Worm (Caenorhabditis elegans): ENCODE measurements around the gene dlc-1.

Gene dlc-1

DNA sequence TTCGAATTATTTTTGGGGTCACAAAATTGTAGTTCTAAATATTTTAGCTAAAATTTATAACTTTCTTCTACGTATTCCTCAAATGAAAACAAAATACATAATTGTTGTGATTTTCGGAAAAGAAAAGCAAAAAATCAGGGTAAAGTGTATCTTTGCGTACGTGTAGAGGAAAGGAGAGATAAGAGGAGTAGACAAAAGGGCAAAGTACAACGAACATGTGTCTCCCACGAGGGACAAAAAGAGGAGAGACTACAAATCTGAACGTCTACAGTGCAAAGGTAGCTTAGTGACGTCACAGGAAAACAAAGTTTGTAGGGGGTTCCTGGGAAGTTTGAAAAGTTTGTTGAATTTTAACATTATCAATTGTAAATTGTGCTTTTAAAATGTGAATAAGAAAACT lies 16.1 kb downstream of the dlc-1 start:
- TF ChIP-seq him-1 (tag; optimal IDR thresholded peaks at IDR 0.05) (no peak), dao-5 (tag; optimal IDR thresholded peaks at IDR 0.05) (no peak), W03F9.2 (tag; optimal IDR thresholded peaks at IDR 0.05) (no peak)

DNA sequence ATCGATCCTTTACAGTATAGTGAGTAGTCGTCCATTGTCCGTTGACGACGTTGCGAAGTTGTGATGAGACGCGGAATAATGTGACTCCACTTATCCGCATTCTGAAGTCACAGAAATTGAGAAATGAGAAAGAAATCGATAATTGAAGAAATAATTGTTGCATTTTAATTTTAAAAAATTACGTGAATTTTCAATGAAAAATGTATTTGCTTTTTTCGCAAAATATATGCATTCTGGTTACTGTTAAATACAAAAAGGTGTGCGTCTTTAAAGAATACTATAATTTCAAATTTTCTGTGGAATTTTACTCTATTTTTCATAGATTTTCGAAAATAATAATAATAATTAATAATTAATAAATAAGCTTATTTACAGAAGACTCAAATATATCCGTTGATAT lies 16.8 kb downstream of the dlc-1 start, which contains the start of gene let-721:
let-721 (minus strand) TSS at position 101 of the 400 bp plus-strand sequence.
- TF ChIP-seq dao-5 (tag; optimal IDR thresholded peaks at IDR 0.05) (no peak), him-1 (tag; optimal IDR thresholded peaks at IDR 0.05) (no peak), W03F9.2 (tag; optimal IDR thresholded peaks at IDR 0.05) (no peak)

ce11 chrIII:6444335-6444734 lies 19.2 kb downstream of the dlc-1 start, which contains the start of gene C05D11.13:
TSS of gene C05D11.13 (minus strand) at chrIII:6444586.
- TF ChIP-seq dao-5 (tag; optimal IDR thresholded peaks at IDR 0.05) (no peak), W03F9.2 (tag; optimal IDR thresholded peaks at IDR 0.05) (peak; percentile 65)

DNA sequence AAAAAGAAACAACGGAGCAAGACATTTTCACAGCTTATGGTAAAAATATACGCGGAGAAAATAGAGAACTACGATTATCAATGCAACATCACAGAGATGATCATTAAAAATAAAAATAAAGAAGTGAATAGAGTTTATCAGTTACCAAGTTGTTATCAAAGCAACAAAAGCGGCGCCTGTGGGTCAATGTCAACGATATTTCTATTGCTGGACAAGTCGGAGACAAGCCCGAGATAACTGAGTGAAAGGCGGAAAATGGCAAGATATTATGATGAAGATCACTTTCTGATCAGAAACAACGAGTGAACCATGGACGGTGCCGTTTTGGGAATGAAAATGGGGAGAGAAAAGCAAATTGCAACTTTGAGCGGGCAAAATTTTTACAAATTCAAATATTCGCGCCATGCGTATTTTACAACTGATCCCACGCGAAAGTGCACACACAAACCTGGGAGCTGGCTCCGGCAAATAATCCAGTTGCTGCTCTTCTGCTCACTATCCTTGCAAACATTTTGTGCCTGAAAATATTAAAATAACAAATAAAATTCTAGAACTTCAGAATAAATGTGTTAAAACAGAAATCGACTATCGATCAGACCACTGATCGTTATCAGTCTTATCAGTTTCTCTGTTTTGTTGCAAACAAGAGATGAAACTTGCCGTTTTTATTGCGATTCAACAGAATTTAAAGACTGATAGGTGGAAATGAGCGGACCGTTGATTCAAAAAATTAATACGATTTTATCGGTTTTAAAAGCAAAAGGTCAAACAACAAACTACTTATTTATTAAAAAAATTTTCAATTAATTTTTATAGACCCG lies 21.1 kb downstream of the dlc-1 start, which contains the start of gene mel-32:
mel-32 (minus strand) TSS at position 696 of the 821 bp plus-strand sequence.
- no peak for TF ChIP-seq W03F9.2 (tag; optimal IDR thresholded peaks at IDR 0.05)
- TF ChIP-seq dao-5 (tag; optimal IDR thresholded peaks at IDR 0.05), result no peak
- no peak for TF ChIP-seq him-1 (tag; optimal IDR thresholded peaks at IDR 0.05)

- TF ChIP-seq him-1 (tag; optimal IDR thresholded peaks at IDR 0.05) (no peak), W03F9.2 (tag; optimal IDR thresholded peaks at IDR 0.05) (no peak), dao-5 (tag; optimal IDR thresholded peaks at IDR 0.05) (no peak)
These were observed 23.7 kb downstream of the dlc-1 start for ce11 chrIII:6439854-6440253.

DNA sequence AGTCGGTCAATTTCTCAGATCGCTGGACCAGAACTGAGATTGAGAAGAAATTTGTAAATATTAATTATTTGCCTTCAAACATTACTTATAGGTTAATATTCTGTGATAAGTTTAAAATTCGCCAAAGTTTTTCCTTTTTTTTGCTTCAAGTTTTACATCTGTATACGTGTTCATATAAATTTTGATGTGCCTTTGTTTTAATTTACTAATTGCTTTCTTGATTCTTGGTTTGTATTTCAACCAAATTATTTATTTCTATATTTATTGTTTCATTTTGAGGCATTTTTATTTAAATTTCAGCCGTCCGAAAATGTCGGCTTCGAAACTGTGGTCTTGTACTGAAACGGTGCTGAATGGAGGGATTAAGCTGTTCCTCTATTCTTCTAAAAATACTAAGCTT lies 27.3 kb downstream of the dlc-1 start, which contains the start of gene C05D11.1:
C05D11.1 (plus strand) TSS at position 301 of the 400 bp plus-strand sequence.
- TF ChIP-seq W03F9.2 (tag; optimal IDR thresholded peaks at IDR 0.05), result no peak
- no peak for TF ChIP-seq dao-5 (tag; optimal IDR thresholded peaks at IDR 0.05)
- no peak for TF ChIP-seq him-1 (tag; optimal IDR thresholded peaks at IDR 0.05)

DNA sequence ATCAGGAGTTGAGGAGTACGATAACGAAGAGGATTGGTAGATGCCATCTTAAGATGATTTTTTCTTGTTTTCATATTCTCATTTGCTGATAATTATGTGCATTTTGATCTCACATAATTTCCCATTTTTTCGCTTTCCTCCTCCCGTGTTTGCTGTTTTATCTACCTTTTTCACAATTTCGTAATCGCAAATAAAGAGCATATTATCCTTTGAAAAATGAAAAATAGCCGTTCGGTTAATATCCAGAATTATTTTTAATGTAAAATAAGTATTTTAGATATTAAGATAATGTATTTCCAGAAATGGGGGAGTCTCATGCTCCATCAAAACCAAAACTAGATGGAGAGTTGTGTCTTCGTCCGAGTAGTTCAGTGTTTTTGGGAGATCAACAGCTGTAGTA lies 30.6 kb downstream of the dlc-1 start, which contains the start of gene vps-16:
vps-16 (plus strand) TSS at position 301 of the 400 bp plus-strand sequence.
- TF ChIP-seq him-1 (tag; optimal IDR thresholded peaks at IDR 0.05) (no peak), dao-5 (tag; optimal IDR thresholded peaks at IDR 0.05) (no peak), W03F9.2 (tag; optimal IDR thresholded peaks at IDR 0.05) (no peak)

ce11 chrIII:6431766-6432228 lies 31.8 kb downstream of the dlc-1 start, which contains the start of the genes mrps-17 and txdc-9:
TSS of gene mrps-17 (minus strand) at chrIII:6431798.
TSS of gene txdc-9 (plus strand) at chrIII:6432178.
- TF ChIP-seq dao-5 (tag; optimal IDR thresholded peaks at IDR 0.05), result no peak
- TF ChIP-seq him-1 (tag; optimal IDR thresholded peaks at IDR 0.05), result no peak
- peak; percentile 91 for TF ChIP-seq W03F9.2 (tag; optimal IDR thresholded peaks at IDR 0.05)

ce11 chrIII:6430834-6431233 lies 32.7 kb downstream of the dlc-1 start, which contains the start of gene popl-1:
TSS of gene popl-1 (minus strand) at chrIII:6430934.
- TF ChIP-seq him-1 (tag; optimal IDR thresholded peaks at IDR 0.05) (no peak), W03F9.2 (tag; optimal IDR thresholded peaks at IDR 0.05) (no peak), dao-5 (tag; optimal IDR thresholded peaks at IDR 0.05) (no peak)

DNA sequence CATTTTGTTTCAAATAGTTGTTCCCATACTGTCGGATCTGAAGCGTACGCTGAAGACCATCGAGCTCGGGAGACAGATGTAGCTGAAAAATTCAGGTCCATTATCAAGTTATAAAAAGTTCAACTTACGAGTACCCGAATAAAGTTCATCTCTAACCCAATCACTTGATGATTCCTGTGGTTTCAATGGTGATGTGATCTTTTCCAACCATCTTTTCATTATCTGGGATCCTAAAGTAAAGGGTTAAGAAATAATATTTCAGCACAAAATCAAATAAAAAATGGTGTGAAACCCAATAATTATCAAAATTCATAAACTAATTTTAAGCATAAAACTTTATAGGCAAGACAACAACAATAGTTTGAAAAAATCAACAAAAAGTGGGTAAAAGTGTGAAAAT lies 36.4 kb downstream of the dlc-1 start, which contains the start of gene C05D11.8:
C05D11.8 (minus strand) TSS at position 101 of the 400 bp plus-strand sequence.
- TF ChIP-seq him-1 (tag; optimal IDR thresholded peaks at IDR 0.05) (no peak), W03F9.2 (tag; optimal IDR thresholded peaks at IDR 0.05) (no peak), dao-5 (tag; optimal IDR thresholded peaks at IDR 0.05) (no peak)

DNA sequence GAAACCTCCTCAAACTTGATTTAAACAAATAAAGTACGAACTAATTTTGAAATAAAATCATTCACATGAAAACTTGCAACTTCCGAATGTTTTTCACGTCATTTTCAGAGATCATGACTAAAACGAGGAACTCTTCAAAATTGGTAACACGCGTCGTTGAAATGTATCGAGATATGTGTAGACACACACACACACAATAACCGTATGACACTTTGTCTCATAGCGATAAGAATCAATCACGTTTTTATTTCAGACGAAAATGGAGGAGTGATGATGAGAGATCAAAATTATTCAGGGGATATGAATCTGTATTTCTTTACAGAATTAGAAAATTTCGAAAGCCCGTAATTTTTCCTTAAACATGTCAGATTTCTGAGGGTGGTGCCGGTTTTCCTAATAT lies 40.9 kb downstream of the dlc-1 start:
- TF ChIP-seq him-1 (tag; optimal IDR thresholded peaks at IDR 0.05), result no peak
- TF ChIP-seq dao-5 (tag; optimal IDR thresholded peaks at IDR 0.05), result no peak
- TF ChIP-seq W03F9.2 (tag; optimal IDR thresholded peaks at IDR 0.05), result no peak

ce11 chrIII:6421973-6422511 lies 41.5 kb downstream of the dlc-1 start:
- TF ChIP-seq W03F9.2 (tag; optimal IDR thresholded peaks at IDR 0.05) (no peak), him-1 (tag; optimal IDR thresholded peaks at IDR 0.05) (no peak), dao-5 (tag; optimal IDR thresholded peaks at IDR 0.05) (no peak)

DNA sequence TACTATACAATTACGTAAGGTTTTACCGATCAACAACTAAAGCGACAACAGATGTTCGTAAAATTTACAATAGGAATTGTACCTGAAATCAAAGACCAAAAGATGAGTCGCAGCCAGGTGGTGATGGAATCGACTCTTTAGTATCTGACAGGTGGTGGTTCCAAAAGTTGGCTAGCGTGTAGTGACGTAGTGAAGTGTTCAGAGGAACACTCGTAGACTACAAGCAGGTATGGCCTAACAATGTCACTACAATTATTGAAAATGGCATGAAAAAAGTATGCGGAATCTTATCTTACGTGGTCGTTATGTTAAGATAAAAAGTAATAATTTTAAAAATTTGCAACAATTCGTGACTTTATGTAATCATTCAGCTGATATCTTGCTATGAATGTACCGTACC lies 42.1 kb downstream of the dlc-1 start:
- TF ChIP-seq W03F9.2 (tag; optimal IDR thresholded peaks at IDR 0.05) (no peak), dao-5 (tag; optimal IDR thresholded peaks at IDR 0.05) (no peak), him-1 (tag; optimal IDR thresholded peaks at IDR 0.05) (no peak)

ce11 chrIII:6420995-6421404 lies 42.6 kb downstream of the dlc-1 start:
- no peak for TF ChIP-seq him-1 (tag; optimal IDR thresholded peaks at IDR 0.05)
- TF ChIP-seq dao-5 (tag; optimal IDR thresholded peaks at IDR 0.05), result no peak
- TF ChIP-seq W03F9.2 (tag; optimal IDR thresholded peaks at IDR 0.05), result peak; percentile 60

Data from whole organism, L4/young adult.